Worm (Caenorhabditis elegans) whole organism, L4/young adult: ENCODE results near the gene W06G6.17.

Experiments
- W03F9.2 ChIP-seq: fragments of 150-350 bp; optimal IDR thresholded peaks from 2 replicates; lab custom pipeline; 2014; ENCODE audit warnings: missing biosample characterization, missing genetic modification characterization
- dao-5 ChIP-seq: sonication (generic microtip); optimal IDR thresholded peaks from 2 replicates; lab custom pipeline; 2016; ENCODE audit warnings: missing genotype, missing genetic modification characterization, moderate library complexity, missing compliant biosample characterization

DNA sequence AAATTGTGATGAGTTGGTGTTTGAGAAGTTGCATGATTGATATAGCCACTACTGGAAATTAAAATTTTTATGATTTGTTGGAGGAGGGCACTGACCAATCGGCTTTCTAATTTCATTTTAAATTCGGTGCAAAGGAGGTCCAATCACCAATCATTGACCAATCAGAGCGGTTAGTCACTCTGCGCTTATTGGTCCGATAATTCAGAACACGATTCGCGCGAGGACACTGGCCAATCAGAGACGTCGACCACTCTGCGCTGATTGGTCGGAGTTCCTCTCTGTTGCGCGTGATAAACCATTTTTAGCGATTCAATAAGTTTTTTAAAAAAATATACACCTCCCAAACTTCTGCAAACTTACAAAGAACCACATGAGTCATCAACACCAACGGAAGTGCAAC, 45.2 kb downstream of the W06G6.17 start:
- no peak for TF ChIP-seq W03F9.2 (tag; lab: Kevin White, UChicago)
- no peak for TF ChIP-seq dao-5
